Worm (Caenorhabditis elegans): ENCODE data around the gene irld-45.

The irld-45 gene

ce11 chrV:1648000-1648399, at the start of gene irld-45:
Gene irld-45 (plus strand): TSS chrV:1648300.
- TF ChIP-seq ref-1 (GFP tag; conservative IDR thresholded peaks at IDR 0.05) (no peak), med-1 (GFP tag; optimal IDR thresholded peaks at IDR 0.05; ENCODE audit: insufficient read depth) (no peak), ztf-29 (GFP tag; IDR thresholded peaks at IDR 0.05) (no peak), T22C8.4 (GFP tag; IDR thresholded peaks at IDR 0.05) (no peak), klf-2 (GFP tag; conservative IDR thresholded peaks at IDR 0.05) (no peak), tab-1 (GFP tag; IDR thresholded peaks at IDR 0.05) (no peak), ztf-23 (GFP tag; IDR thresholded peaks at IDR 0.05) (no peak), cog-1 (tag; optimal IDR thresholded peaks at IDR 0.05) (no peak), flt-1 (GFP tag; IDR thresholded peaks at IDR 0.05) (no peak)

ce11 chrV:1600561-1601088, 47.5 kb upstream of the irld-45 start, which contains the start of gene F16B4.2:
Gene F16B4.2 (plus strand): TSS chrV:1601038.
- TF ChIP-seq cog-1 (tag; optimal IDR thresholded peaks at IDR 0.05) (no peak), flt-1 (GFP tag; IDR thresholded peaks at IDR 0.05) (no peak), ztf-23 (GFP tag; IDR thresholded peaks at IDR 0.05) (no peak), med-1 (GFP tag; optimal IDR thresholded peaks at IDR 0.05; ENCODE audit: insufficient read depth) (no peak), klf-2 (GFP tag; conservative IDR thresholded peaks at IDR 0.05) (no peak), tab-1 (GFP tag; IDR thresholded peaks at IDR 0.05) (no peak)

ce11 chrV:1607790-1608189, 40.3 kb upstream of the irld-45 start, which contains the start of gene nhr-178:
Gene nhr-178 (minus strand): TSS chrV:1607953.
- TF ChIP-seq ref-1 (GFP tag; conservative IDR thresholded peaks at IDR 0.05) = no peak
- TF ChIP-seq tab-1 (GFP tag; IDR thresholded peaks at IDR 0.05) = no peak
- no peak for TF ChIP-seq flt-1 (GFP tag; IDR thresholded peaks at IDR 0.05)
- TF ChIP-seq ztf-29 (GFP tag; IDR thresholded peaks at IDR 0.05) = no peak
- no peak for TF ChIP-seq cog-1 (tag; optimal IDR thresholded peaks at IDR 0.05)
- no peak for TF ChIP-seq med-1 (GFP tag; optimal IDR thresholded peaks at IDR 0.05; ENCODE audit: insufficient read depth)
- TF ChIP-seq ztf-23 (GFP tag; IDR thresholded peaks at IDR 0.05) = no peak
- TF ChIP-seq klf-2 (GFP tag; conservative IDR thresholded peaks at IDR 0.05) = no peak
- TF ChIP-seq T22C8.4 (GFP tag; IDR thresholded peaks at IDR 0.05) = no peak

- TF ChIP-seq ref-1 (GFP tag; conservative IDR thresholded peaks at IDR 0.05) = no peak
- TF ChIP-seq tab-1 (GFP tag; IDR thresholded peaks at IDR 0.05) = no peak
- no peak for TF ChIP-seq med-1 (GFP tag; optimal IDR thresholded peaks at IDR 0.05; ENCODE audit: insufficient read depth)
- no peak for TF ChIP-seq cog-1 (tag; optimal IDR thresholded peaks at IDR 0.05)
- no peak for TF ChIP-seq flt-1 (GFP tag; IDR thresholded peaks at IDR 0.05)
- no peak for TF ChIP-seq ztf-29 (GFP tag; IDR thresholded peaks at IDR 0.05)
- TF ChIP-seq ztf-23 (GFP tag; IDR thresholded peaks at IDR 0.05) = no peak
- no peak for TF ChIP-seq T22C8.4 (GFP tag; IDR thresholded peaks at IDR 0.05)
- no peak for TF ChIP-seq klf-2 (GFP tag; conservative IDR thresholded peaks at IDR 0.05)
Measured at ce11 chrV:1610097-1610496, 38.0 kb upstream of the irld-45 start, which contains the start of gene nhr-177. Gene nhr-177 (plus strand): TSS chrV:1610263.

- TF ChIP-seq klf-2 (GFP tag; conservative IDR thresholded peaks at IDR 0.05) = no peak
- TF ChIP-seq ztf-29 (GFP tag; IDR thresholded peaks at IDR 0.05) = no peak
- TF ChIP-seq tab-1 (GFP tag; IDR thresholded peaks at IDR 0.05) = no peak
- TF ChIP-seq cog-1 (tag; optimal IDR thresholded peaks at IDR 0.05) = no peak
- TF ChIP-seq ref-1 (GFP tag; conservative IDR thresholded peaks at IDR 0.05) = no peak
- no peak for TF ChIP-seq flt-1 (GFP tag; IDR thresholded peaks at IDR 0.05)
- no peak for TF ChIP-seq T22C8.4 (GFP tag; IDR thresholded peaks at IDR 0.05)
- TF ChIP-seq med-1 (GFP tag; optimal IDR thresholded peaks at IDR 0.05; ENCODE audit: insufficient read depth) = no peak
- no peak for TF ChIP-seq ztf-23 (GFP tag; IDR thresholded peaks at IDR 0.05)
Measured at ce11 chrV:1611570-1611969, 36.5 kb upstream of the irld-45 start.

- no peak for TF ChIP-seq flt-1 (GFP tag; IDR thresholded peaks at IDR 0.05)
- no peak for TF ChIP-seq cog-1 (tag; optimal IDR thresholded peaks at IDR 0.05)
- TF ChIP-seq tab-1 (GFP tag; IDR thresholded peaks at IDR 0.05) = no peak
- no peak for TF ChIP-seq ztf-23 (GFP tag; IDR thresholded peaks at IDR 0.05)
- TF ChIP-seq med-1 (GFP tag; optimal IDR thresholded peaks at IDR 0.05; ENCODE audit: insufficient read depth) = no peak
- no peak for TF ChIP-seq klf-2 (GFP tag; conservative IDR thresholded peaks at IDR 0.05)
- no peak for TF ChIP-seq T22C8.4 (GFP tag; IDR thresholded peaks at IDR 0.05)
- TF ChIP-seq ref-1 (GFP tag; conservative IDR thresholded peaks at IDR 0.05) = no peak
- no peak for TF ChIP-seq ztf-29 (GFP tag; IDR thresholded peaks at IDR 0.05)
Measured at ce11 chrV:1614726-1615125, 33.4 kb upstream of the irld-45 start, which contains the start of gene srbc-41. Gene srbc-41 (minus strand): TSS chrV:1614826.

ce11 chrV:1618760-1619159, 29.3 kb upstream of the irld-45 start, which contains the start of gene nhr-179:
Gene nhr-179 (minus strand): TSS chrV:1618860.
- TF ChIP-seq ref-1 (GFP tag; conservative IDR thresholded peaks at IDR 0.05) (no peak), med-1 (GFP tag; optimal IDR thresholded peaks at IDR 0.05; ENCODE audit: insufficient read depth) (no peak), klf-2 (GFP tag; conservative IDR thresholded peaks at IDR 0.05) (no peak), flt-1 (GFP tag; IDR thresholded peaks at IDR 0.05) (no peak), ztf-23 (GFP tag; IDR thresholded peaks at IDR 0.05) (no peak), tab-1 (GFP tag; IDR thresholded peaks at IDR 0.05) (no peak), T22C8.4 (GFP tag; IDR thresholded peaks at IDR 0.05) (no peak)

- TF ChIP-seq ztf-23 (GFP tag; IDR thresholded peaks at IDR 0.05) (no peak), med-1 (GFP tag; optimal IDR thresholded peaks at IDR 0.05; ENCODE audit: insufficient read depth) (no peak), ref-1 (GFP tag; conservative IDR thresholded peaks at IDR 0.05) (no peak), T22C8.4 (GFP tag; IDR thresholded peaks at IDR 0.05) (no peak), cog-1 (tag; optimal IDR thresholded peaks at IDR 0.05) (no peak), flt-1 (GFP tag; IDR thresholded peaks at IDR 0.05) (no peak), klf-2 (GFP tag; conservative IDR thresholded peaks at IDR 0.05) (no peak), tab-1 (GFP tag; IDR thresholded peaks at IDR 0.05) (no peak), ztf-29 (GFP tag; IDR thresholded peaks at IDR 0.05) (no peak)
Measured at ce11 chrV:1620537-1620936, 27.6 kb upstream of the irld-45 start.

- TF ChIP-seq ztf-23 (GFP tag; IDR thresholded peaks at IDR 0.05) (no peak), tab-1 (GFP tag; IDR thresholded peaks at IDR 0.05) (no peak), klf-2 (GFP tag; conservative IDR thresholded peaks at IDR 0.05) (no peak), ref-1 (GFP tag; conservative IDR thresholded peaks at IDR 0.05) (no peak), cog-1 (tag; optimal IDR thresholded peaks at IDR 0.05) (no peak), flt-1 (GFP tag; IDR thresholded peaks at IDR 0.05) (no peak), med-1 (GFP tag; optimal IDR thresholded peaks at IDR 0.05; ENCODE audit: insufficient read depth) (no peak), ztf-29 (GFP tag; IDR thresholded peaks at IDR 0.05) (no peak), T22C8.4 (GFP tag; IDR thresholded peaks at IDR 0.05) (no peak)
Measured at ce11 chrV:1621494-1621893, 26.6 kb upstream of the irld-45 start, which contains the start of gene nhr-117. Gene nhr-117 (minus strand): TSS chrV:1621520.
